Worm (Caenorhabditis elegans): ENCODE measurements around the gene atf-7.

ce11 chrIII:4523411-4523810 lies 24.6 kb upstream of the atf-7 start:
- TF ChIP-seq ztf-23 (GFP tag; IDR thresholded peaks at IDR 0.05): no peak
- TF ChIP-seq ztf-29 (GFP tag; IDR thresholded peaks at IDR 0.05): no peak
- no peak for TF ChIP-seq ref-1 (GFP tag; conservative IDR thresholded peaks at IDR 0.05)
- no peak for TF ChIP-seq klf-2 (GFP tag; conservative IDR thresholded peaks at IDR 0.05)
- TF ChIP-seq flt-1 (GFP tag; IDR thresholded peaks at IDR 0.05): no peak
- no peak for TF ChIP-seq T22C8.4 (GFP tag; IDR thresholded peaks at IDR 0.05)
- no peak for TF ChIP-seq tab-1 (GFP tag; IDR thresholded peaks at IDR 0.05)

Data from whole organism, midembryonic.